Fruit fly (Drosophila melanogaster) ovary, adult (tissue): ENCODE results near the gene CG18131.

Experiments used
- CG17801 ChIP-seq: fragments of 200-800 bp; optimal IDR thresholded peaks from 2 replicates; lab custom pipeline; 2019; ENCODE audit warnings: missing biosample characterization, mild to moderate bottlenecking, missing genetic modification characterization, moderate library complexity; ENCODE audit not compliant: partially characterized antibody

Gene CG18131

DNA sequence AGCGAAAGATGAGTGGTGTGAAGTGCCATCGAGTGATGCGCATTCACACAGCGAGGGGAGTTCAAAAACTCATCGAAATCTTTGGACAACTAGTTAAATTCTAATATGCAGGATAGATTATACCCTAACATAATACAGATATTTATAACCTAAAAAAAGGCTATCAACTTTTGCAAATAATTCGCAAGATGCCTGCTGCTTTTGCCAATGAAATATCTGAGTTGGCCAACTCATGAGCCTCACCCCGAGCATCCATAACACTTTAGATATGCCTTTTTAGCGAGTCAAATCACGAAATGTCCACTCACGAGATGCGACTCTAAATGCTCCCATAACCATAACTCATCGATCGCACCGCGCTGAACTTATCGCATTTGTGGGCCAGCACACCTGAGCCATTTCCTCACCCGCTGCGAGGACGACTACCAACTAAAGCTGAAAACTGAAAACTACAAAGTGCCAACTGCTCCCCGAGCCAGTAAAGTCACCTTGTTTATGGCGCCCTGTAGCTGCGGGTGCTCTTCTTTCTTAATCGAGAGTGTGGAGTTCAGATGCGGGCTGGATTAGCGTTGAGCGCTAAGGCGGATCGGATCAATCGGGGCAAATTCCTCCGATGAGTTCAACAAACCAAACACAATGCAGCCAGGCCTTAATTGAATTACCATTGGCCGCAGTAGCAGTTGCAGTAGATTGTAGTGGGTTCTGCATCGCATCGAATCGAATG lies 50.5 kb downstream of the CG18131 start:
- no peak for TF ChIP-seq CG17801
